Worm (Caenorhabditis elegans): ENCODE results near the gene snf-11.

- no peak for TF ChIP-seq unc-62 (GFP tag; optimal IDR thresholded peaks at IDR 0.05)
- TF ChIP-seq let-607 (tag; optimal IDR thresholded peaks at IDR 0.05) = no peak
- no peak for TF ChIP-seq egl-18 (GFP tag; IDR thresholded peaks at IDR 0.05)
- TF ChIP-seq ceh-27 (GFP tag; optimal IDR thresholded peaks at IDR 0.05) = no peak
- no peak for TF ChIP-seq ama-1 (optimal IDR thresholded peaks at IDR 0.05)
- TF ChIP-seq ama-1 (GFP tag; optimal IDR thresholded peaks at IDR 0.05) = no peak
- TF ChIP-seq pha-4 (tag; optimal IDR thresholded peaks at IDR 0.05) = no peak
- TF ChIP-seq F33H1.4 (GFP tag; IDR thresholded peaks at IDR 0.05) = no peak
- TF ChIP-seq madf-6 (GFP tag; IDR thresholded peaks at IDR 0.05) = no peak
Measured at ce11 chrV:11312904-11313303, 4.7 kb upstream of the snf-11 start.
